Worm (Caenorhabditis elegans) whole organism, midembryonic: Measurements from ENCODE around the gene K07H8.5.

ENCODE experiments used
- T22C8.4 ChIP-seq: fragments of 200-800 bp; sonication (Bioruptor generic); IDR thresholded peaks from 2 replicates; pipeline ENCODE4 v1.3.6; 2022; ENCODE audit warnings: missing genetic modification characterization, missing compliant biosample characterization
- cog-1 ChIP-seq: sonication (generic microtip); optimal IDR thresholded peaks from 2 replicates; lab custom pipeline; 2016; ENCODE audit warnings: missing genetic modification characterization, missing compliant biosample characterization
- klf-2 ChIP-seq: fragments of 200-800 bp; sonication (Bioruptor generic); conservative IDR thresholded peaks from 2 replicates; pipeline ENCODE4 v1.3.6; 2022; ENCODE audit warnings: missing genetic modification reagents, missing genetic modification characterization, missing compliant biosample characterization
- ref-1 ChIP-seq: fragments of 200-800 bp; sonication (Bioruptor generic); conservative IDR thresholded peaks from 2 replicates; pipeline ENCODE4 v1.3.6; 2022; ENCODE audit warnings: missing genetic modification reagents, missing genetic modification characterization, missing compliant biosample characterization
- tab-1 ChIP-seq: fragments of 200-800 bp; sonication (Bioruptor generic); IDR thresholded peaks from 2 replicates; pipeline ENCODE4 v1.3.6; 2022; ENCODE audit warnings: missing genetic modification characterization, missing compliant biosample characterization
- ztf-23 ChIP-seq: fragments of 200-800 bp; sonication (Bioruptor generic); IDR thresholded peaks from 2 replicates; pipeline ENCODE4 v1.3.6; 2022; ENCODE audit warnings: missing genetic modification reagents, missing genetic modification characterization, missing compliant biosample characterization
- ztf-29 ChIP-seq: fragments of 200-800 bp; sonication (Bioruptor generic); IDR thresholded peaks from 2 replicates; pipeline ENCODE4 v1.3.6; 2022; ENCODE audit warnings: missing genetic modification reagents, missing genetic modification characterization, missing compliant biosample characterization

The K07H8.5 gene

ce11 chrIV:8317800-8318199 lies 49.7 kb downstream of the K07H8.5 start:
- no peak for TF ChIP-seq T22C8.4
- no peak for TF ChIP-seq ztf-29 (GFP tag; lab: Robert Waterston, UW)
- no peak for TF ChIP-seq ztf-23 (GFP tag; lab: Robert Waterston, UW)
- no peak for TF ChIP-seq tab-1 (GFP tag; lab: Robert Waterston, UW)
- no peak for TF ChIP-seq cog-1 (tag; lab: Kevin White, UChicago)
- TF ChIP-seq ref-1 (GFP tag; lab: Robert Waterston, UW): no peak
- no peak for TF ChIP-seq klf-2 (GFP tag; lab: Robert Waterston, UW)

- no peak for TF ChIP-seq T22C8.4
- no peak for TF ChIP-seq cog-1 (tag; lab: Kevin White, UChicago)
These were observed 50.7 kb downstream of the K07H8.5 start for ce11 chrIV:8318799-8319198.
